Worm (Caenorhabditis elegans) whole organism, L4/young adult: ENCODE results near the gene W06F12.3.
A peak's percentile ranks its signal among the peaks of the same experiment; 100 is the strongest.
"Not testable (repeated sequence)": the region's sequence is repeated elsewhere in the genome, so short reads cannot be mapped to it uniquely, and the experiment has no call there.

ENCODE experiments used
- W03F9.2 ChIP-seq: fragments of 150-350 bp; optimal IDR thresholded peaks from 2 replicates; lab custom pipeline; 2014; ENCODE audit warnings: missing biosample characterization, missing genetic modification characterization
- dao-5 ChIP-seq: sonication (generic microtip); optimal IDR thresholded peaks from 2 replicates; lab custom pipeline; 2016; ENCODE audit warnings: missing genotype, missing genetic modification characterization, moderate library complexity, missing compliant biosample characterization
- him-1 ChIP-seq: sonication (generic microtip); optimal IDR thresholded peaks from 2 replicates; lab custom pipeline; 2016; ENCODE audit warnings: missing genotype, missing genetic modification reagents, missing genetic modification characterization, missing compliant biosample characterization

W06F12.3 gene

ce11 chrIII:13731589-13731988, 3.2 kb upstream of the W06F12.3 start, which contains the start of gene W06F12.2:
Gene W06F12.2, minus strand, starts transcription at chrIII:13731689.
- TF ChIP-seq him-1 (tag; lab: Kevin White, UChicago): no peak
- TF ChIP-seq dao-5 (tag; lab: Kevin White, UChicago): no peak
- no peak for TF ChIP-seq W03F9.2 (tag; lab: Kevin White, UChicago)

ce11 chrIII:13732665-13733064, 2.2 kb upstream of the W06F12.3 start:
- no peak for TF ChIP-seq dao-5 (tag; lab: Kevin White, UChicago)
- no peak for TF ChIP-seq W03F9.2 (tag; lab: Kevin White, UChicago)
- no peak for TF ChIP-seq him-1 (tag; lab: Kevin White, UChicago)

ce11 chrIII:13733833-13734232, 997 bp upstream of the W06F12.3 start:
- no peak for TF ChIP-seq him-1 (tag; lab: Kevin White, UChicago)
- no peak for TF ChIP-seq W03F9.2 (tag; lab: Kevin White, UChicago)
- no peak for TF ChIP-seq dao-5 (tag; lab: Kevin White, UChicago)

ce11 chrIII:13741410-13741809, 6.6 kb downstream of the W06F12.3 start:
- TF ChIP-seq him-1 (tag; lab: Kevin White, UChicago) (no peak), dao-5 (tag; lab: Kevin White, UChicago) (no peak), W03F9.2 (tag; lab: Kevin White, UChicago) (no peak)

DNA sequence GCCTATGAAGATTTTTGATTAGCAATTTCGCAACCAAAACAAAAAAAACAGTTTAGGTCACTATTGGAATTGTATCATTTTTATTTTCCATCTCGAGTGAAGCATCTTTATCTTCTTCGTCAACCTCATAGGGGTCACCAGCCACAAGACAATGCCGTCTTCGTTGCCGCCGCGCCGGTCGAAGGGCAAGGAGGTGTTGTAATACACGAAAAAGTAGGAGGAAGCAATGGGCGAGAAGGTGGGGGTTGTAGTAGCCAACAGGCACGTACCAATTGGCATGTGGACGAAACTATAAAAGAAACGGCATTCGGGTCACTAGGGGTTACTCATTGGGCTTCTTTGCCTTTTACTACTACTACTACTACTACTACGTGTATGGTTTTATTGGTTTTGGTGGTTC, 7.2 kb downstream of the W06F12.3 start:
- TF ChIP-seq him-1 (tag; lab: Kevin White, UChicago) (no peak), dao-5 (tag; lab: Kevin White, UChicago) (no peak)

DNA sequence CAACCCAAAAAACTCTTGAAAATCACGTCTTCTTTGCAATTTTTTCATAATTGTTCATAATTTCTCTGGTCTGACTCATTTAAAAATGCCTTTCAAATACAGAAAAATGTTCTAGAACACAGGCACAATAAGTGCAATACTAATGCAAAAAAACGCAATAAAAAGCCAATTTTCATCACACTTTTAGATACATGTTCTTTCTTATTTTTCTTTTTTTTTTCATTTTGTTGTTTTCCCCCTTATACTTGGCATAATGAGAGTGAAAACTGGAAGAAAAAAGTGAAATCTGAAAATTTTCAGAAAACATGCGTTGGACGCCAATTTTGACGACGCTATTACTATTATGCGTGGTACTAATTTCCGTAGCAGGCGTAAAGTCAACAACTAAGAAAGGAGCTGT, 9.1 kb downstream of the W06F12.3 start, which contains the start of gene tyr-2:
tyr-2 (plus strand) TSS at position 301 of the 400 bp plus-strand sequence.
- TF ChIP-seq dao-5 (tag; lab: Kevin White, UChicago) (no peak), him-1 (tag; lab: Kevin White, UChicago) (no peak), W03F9.2 (tag; lab: Kevin White, UChicago) (no peak)

ce11 chrIII:13748312-13748711, 13.5 kb downstream of the W06F12.3 start, which contains the start of gene K08E3.2:
Gene K08E3.2, minus strand, starts transcription at chrIII:13748686.
- TF ChIP-seq W03F9.2 (tag; lab: Kevin White, UChicago) (no peak), him-1 (tag; lab: Kevin White, UChicago) (no peak), dao-5 (tag; lab: Kevin White, UChicago) (no peak)

ce11 chrIII:13751144-13751543, 16.3 kb downstream of the W06F12.3 start, which contains the start of gene mlc-7:
Gene mlc-7, plus strand, starts transcription at chrIII:13751444.
- not testable (repeated sequence) for TF ChIP-seq W03F9.2, him-1, dao-5 (tag; lab: Kevin White, UChicago)

ce11 chrIII:13755689-13756088, 20.9 kb downstream of the W06F12.3 start, which contains the start of gene toca-2:
Gene toca-2, plus strand, starts transcription at chrIII:13755896.
- peak; percentile 19 for TF ChIP-seq W03F9.2 (tag; lab: Kevin White, UChicago)
- no peak for TF ChIP-seq dao-5 (tag; lab: Kevin White, UChicago)
- no peak for TF ChIP-seq him-1 (tag; lab: Kevin White, UChicago)

ce11 chrIII:13759691-13760090, 24.9 kb downstream of the W06F12.3 start:
- no peak for TF ChIP-seq W03F9.2 (tag; lab: Kevin White, UChicago)
- no peak for TF ChIP-seq him-1 (tag; lab: Kevin White, UChicago)
- TF ChIP-seq dao-5 (tag; lab: Kevin White, UChicago): no peak

- TF ChIP-seq W03F9.2 (tag; lab: Kevin White, UChicago): no peak
- no peak for TF ChIP-seq him-1 (tag; lab: Kevin White, UChicago)
- no peak for TF ChIP-seq dao-5 (tag; lab: Kevin White, UChicago)
Measured at ce11 chrIII:13761022-13761421, 26.2 kb downstream of the W06F12.3 start.

DNA sequence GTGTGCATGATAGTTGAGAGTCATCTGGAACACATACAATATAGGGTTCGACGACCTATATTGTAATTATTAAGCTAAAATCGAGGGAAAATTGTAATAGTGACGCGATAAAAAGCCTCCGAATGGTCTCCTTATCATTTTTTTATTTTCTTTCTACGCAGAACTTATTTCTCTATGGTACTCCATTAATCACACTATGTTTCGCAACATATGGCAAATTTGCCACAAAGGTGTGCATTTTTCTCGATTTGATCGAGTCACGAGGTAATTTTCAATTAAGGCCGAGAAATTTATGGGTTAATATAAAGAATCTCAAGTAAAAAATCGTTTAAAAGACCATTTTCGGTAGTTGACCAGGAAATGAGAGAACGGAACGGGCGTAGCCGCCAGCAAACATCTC, 27.2 kb downstream of the W06F12.3 start, which contains the start of gene dbn-1:
dbn-1 (minus strand) TSS at position 24 of the 400 bp plus-strand sequence.
- TF ChIP-seq him-1 (tag; lab: Kevin White, UChicago) (no peak), W03F9.2 (tag; lab: Kevin White, UChicago) (no peak), dao-5 (tag; lab: Kevin White, UChicago) (no peak)

DNA sequence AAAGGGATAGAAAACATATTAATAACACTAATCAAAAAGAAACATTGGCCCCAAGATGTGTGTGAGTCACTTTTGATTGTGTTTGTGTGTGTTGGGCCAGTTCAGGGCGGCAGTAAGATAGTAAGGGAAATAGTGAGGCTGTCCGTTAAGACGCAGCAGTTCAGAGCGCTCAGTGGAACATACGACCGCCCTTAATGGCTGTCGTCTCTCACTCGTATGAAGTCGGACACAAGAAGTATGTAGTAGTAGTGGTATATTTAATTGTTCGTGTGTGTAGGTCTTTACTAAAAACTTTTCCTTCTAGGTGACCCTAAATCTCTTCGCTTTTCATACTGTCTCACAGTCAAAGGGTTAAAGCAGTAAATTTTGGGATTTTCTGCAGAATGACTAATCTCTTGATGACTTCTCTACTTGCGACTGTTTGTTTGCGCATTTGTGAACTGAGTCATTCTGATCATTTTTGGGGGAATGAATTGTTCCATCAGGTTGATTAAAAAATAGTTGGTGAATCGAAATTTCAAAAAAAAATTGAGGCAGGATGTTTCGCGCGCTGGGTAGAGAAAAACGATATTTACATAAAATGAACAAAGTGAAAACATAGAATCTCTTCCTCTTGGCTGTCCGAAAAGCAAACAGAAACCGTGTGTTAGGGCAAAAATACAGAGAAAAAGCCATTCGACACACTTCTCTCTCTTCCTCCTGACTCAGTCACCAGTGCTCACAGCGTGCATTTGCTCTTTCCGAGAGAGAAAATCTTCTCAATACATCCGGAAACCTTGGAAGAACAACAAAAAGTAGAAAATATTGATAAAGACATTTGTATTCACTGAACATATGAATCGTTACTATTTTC, 28.7 kb downstream of the W06F12.3 start:
- no peak for TF ChIP-seq W03F9.2 (tag; lab: Kevin White, UChicago)
- no peak for TF ChIP-seq him-1 (tag; lab: Kevin White, UChicago)
- TF ChIP-seq dao-5 (tag; lab: Kevin White, UChicago): no peak
